Worm (Caenorhabditis elegans) whole organism, midembryonic: ENCODE measurements around the gene srsx-5.

Source experiments
- T22C8.4 ChIP-seq: fragments of 200-800 bp; sonication (Bioruptor generic); IDR thresholded peaks from 2 replicates; pipeline ENCODE4 v1.3.6; 2022; ENCODE audit warnings: missing genetic modification characterization, missing compliant biosample characterization
- cog-1 ChIP-seq: sonication (generic microtip); optimal IDR thresholded peaks from 2 replicates; lab custom pipeline; 2016; ENCODE audit warnings: missing genetic modification characterization, missing compliant biosample characterization
- flt-1 ChIP-seq: fragments of 200-800 bp; sonication (Bioruptor generic); IDR thresholded peaks from 2 replicates; pipeline ENCODE4 v1.3.6; 2022; ENCODE audit warnings: missing genetic modification characterization, missing compliant biosample characterization
- klf-2 ChIP-seq: fragments of 200-800 bp; sonication (Bioruptor generic); conservative IDR thresholded peaks from 2 replicates; pipeline ENCODE4 v1.3.6; 2022; ENCODE audit warnings: missing genetic modification reagents, missing genetic modification characterization, missing compliant biosample characterization
- med-1 ChIP-seq: sonication (generic microtip); optimal IDR thresholded peaks from 2 replicates; lab custom pipeline; 2017; ENCODE audit warnings: missing genetic modification characterization, mild to moderate bottlenecking, missing compliant biosample characterization, antibody characterized with exemption, missing genetic modification reagents; ENCODE audit not compliant: insufficient read depth
- ref-1 ChIP-seq: fragments of 200-800 bp; sonication (Bioruptor generic); conservative IDR thresholded peaks from 2 replicates; pipeline ENCODE4 v1.3.6; 2022; ENCODE audit warnings: missing genetic modification reagents, missing genetic modification characterization, missing compliant biosample characterization
- tab-1 ChIP-seq: fragments of 200-800 bp; sonication (Bioruptor generic); IDR thresholded peaks from 2 replicates; pipeline ENCODE4 v1.3.6; 2022; ENCODE audit warnings: missing genetic modification characterization, missing compliant biosample characterization
- ztf-23 ChIP-seq: fragments of 200-800 bp; sonication (Bioruptor generic); IDR thresholded peaks from 2 replicates; pipeline ENCODE4 v1.3.6; 2022; ENCODE audit warnings: missing genetic modification reagents, missing genetic modification characterization, missing compliant biosample characterization
- ztf-29 ChIP-seq: fragments of 200-800 bp; sonication (Bioruptor generic); IDR thresholded peaks from 2 replicates; pipeline ENCODE4 v1.3.6; 2022; ENCODE audit warnings: missing genetic modification reagents, missing genetic modification characterization, missing compliant biosample characterization

Gene srsx-5

DNA sequence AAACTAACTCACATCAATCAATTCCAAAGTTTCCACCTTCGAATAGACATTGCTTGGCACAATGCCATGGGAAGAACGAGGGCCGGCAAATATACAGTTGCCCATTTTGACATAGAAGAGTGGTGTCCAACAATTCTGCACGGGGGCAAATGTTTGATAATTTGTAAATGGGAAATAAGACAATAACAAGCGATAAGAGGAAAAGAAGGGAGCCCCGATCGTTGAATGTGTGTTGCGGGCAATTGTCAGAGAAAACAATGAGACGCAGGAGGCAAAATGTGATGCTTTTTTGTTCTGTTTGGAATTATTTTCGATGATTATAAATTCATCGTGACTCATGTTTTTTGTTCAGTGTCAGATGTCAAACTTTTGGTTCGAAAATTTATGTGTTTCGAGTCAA, 27.5 kb downstream of the srsx-5 start, which contains the start of gene pals-34:
Gene pals-34, minus strand, starts transcription at position 280 of the 400 bp plus-strand sequence.
- TF ChIP-seq klf-2 (GFP tag; lab: Robert Waterston, UW), result no peak
- TF ChIP-seq med-1 (GFP tag; lab: Kevin White, UChicago), result no peak
- no peak for TF ChIP-seq cog-1
- no peak for TF ChIP-seq ztf-23 (GFP tag; lab: Robert Waterston, UW)
- TF ChIP-seq ztf-29 (GFP tag; lab: Robert Waterston, UW), result no peak
- TF ChIP-seq ref-1, result no peak
- TF ChIP-seq T22C8.4, result no peak
- no peak for TF ChIP-seq tab-1 (GFP tag; lab: Robert Waterston, UW)
- TF ChIP-seq flt-1 (GFP tag; lab: Robert Waterston, UW), result no peak

DNA sequence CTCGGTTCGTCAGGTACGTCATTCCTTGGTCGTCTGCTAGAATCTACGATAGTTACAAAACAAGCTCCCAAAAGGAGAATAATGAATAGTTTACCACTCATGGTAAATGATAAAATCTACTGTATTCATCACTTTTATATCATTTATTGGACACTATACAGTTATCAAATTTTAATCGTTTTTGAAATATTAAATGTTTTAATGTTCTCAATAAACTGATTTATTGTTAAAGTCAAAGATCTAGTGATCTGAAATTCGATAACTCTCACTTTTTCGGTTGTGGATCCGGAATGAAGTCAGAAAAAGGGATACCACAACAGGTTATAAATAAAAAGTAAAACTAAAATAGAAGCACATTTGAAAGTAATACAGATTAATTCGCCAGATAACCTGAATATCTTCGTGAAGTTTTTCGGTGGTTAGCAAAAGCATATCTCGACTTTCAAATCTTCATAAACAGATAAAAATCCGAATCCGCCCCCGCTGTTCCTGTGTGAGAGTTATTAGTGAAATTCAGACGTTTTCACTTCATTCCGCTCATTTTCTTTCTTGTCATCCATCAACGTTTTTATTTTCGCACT, 30.1 kb downstream of the srsx-5 start, which contains the start of the genes clec-217 and F26D11.2:
Gene clec-217, minus strand, starts transcription at position 101 of the 581 bp plus-strand sequence.
Gene F26D11.2, plus strand, starts transcription at position 531 of the 581 bp plus-strand sequence.
- TF ChIP-seq ref-1 (no peak), klf-2 (GFP tag; lab: Robert Waterston, UW) (no peak), ztf-23 (GFP tag; lab: Robert Waterston, UW) (no peak), med-1 (GFP tag; lab: Kevin White, UChicago) (no peak), cog-1 (no peak), tab-1 (GFP tag; lab: Robert Waterston, UW) (no peak), T22C8.4 (no peak), flt-1 (GFP tag; lab: Robert Waterston, UW) (no peak), ztf-29 (GFP tag; lab: Robert Waterston, UW) (no peak)

DNA sequence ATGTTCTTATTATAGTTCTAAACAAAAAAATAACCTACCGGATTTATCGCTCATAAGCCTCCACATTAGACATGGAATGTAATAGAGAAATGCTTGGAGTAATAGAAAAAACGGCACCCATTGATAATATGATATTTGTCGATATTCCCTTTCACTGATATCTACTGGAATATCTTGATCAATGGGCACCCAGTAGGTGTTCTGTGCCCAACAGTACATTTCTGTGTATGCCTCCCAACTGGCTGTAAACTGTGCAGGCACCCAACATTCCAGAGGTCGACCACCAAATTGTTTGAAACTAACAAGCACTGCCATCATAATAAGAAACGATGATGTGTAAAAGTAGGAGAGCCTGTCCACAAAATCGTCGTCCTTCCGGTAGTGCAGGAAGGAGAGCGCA, 35.7 kb downstream of the srsx-5 start:
- TF ChIP-seq ztf-23 (GFP tag; lab: Robert Waterston, UW) (no peak), T22C8.4 (no peak), flt-1 (GFP tag; lab: Robert Waterston, UW) (no peak), tab-1 (GFP tag; lab: Robert Waterston, UW) (no peak), klf-2 (GFP tag; lab: Robert Waterston, UW) (no peak), med-1 (GFP tag; lab: Kevin White, UChicago) (no peak), ref-1 (no peak), cog-1 (no peak), ztf-29 (GFP tag; lab: Robert Waterston, UW) (no peak)

DNA sequence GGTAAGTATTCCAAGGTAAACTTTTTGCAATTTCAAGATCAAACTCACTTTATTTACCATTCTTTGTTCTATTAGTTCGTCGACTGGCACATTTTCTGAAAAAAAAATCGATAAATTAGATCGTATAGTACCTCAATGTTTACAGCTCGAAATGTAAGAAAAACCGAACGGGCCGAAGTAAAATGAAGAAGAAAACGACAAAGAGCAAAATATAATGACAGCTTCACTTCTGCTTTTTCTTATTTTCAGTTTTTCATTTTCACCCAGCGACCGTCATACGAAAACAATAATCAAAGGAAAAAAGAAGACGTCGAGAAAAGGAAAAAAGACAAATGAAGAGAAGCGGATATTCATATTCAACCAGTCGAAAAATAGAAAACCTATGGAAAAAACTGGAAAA, 40.3 kb downstream of the srsx-5 start, which contains the start of gene che-7:
Gene che-7, minus strand, starts transcription at position 101 of the 400 bp plus-strand sequence.
- TF ChIP-seq T22C8.4, result peak; percentile 39; the same call in 1 of the 2 replicates
- no peak for TF ChIP-seq ztf-29 (GFP tag; lab: Robert Waterston, UW)

DNA sequence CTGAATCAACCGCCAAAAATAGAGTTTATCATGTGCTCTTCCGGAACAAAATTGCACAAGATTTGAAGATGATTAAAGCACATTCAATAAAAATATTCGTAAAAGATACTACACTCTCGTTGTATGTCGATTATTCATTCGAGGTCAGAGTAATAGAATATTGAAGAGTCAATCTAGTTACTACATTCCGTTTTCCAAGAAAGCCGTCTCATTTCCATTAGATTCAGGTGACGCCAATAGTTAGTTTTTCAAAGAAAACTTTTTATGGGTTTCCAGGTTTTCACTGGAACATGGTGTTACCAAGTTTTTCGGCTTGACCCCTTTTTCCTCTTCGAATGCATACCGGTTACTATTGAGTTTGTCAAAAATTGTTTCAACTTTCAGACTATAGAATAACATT, 41.8 kb downstream of the srsx-5 start:
- no peak for TF ChIP-seq cog-1
- TF ChIP-seq flt-1 (GFP tag; lab: Robert Waterston, UW), result no peak
- TF ChIP-seq tab-1 (GFP tag; lab: Robert Waterston, UW), result no peak
- no peak for TF ChIP-seq T22C8.4
- TF ChIP-seq ref-1, result no peak
- no peak for TF ChIP-seq klf-2 (GFP tag; lab: Robert Waterston, UW)
- no peak for TF ChIP-seq ztf-23 (GFP tag; lab: Robert Waterston, UW)
- no peak for TF ChIP-seq med-1 (GFP tag; lab: Kevin White, UChicago)
- no peak for TF ChIP-seq ztf-29 (GFP tag; lab: Robert Waterston, UW)

DNA sequence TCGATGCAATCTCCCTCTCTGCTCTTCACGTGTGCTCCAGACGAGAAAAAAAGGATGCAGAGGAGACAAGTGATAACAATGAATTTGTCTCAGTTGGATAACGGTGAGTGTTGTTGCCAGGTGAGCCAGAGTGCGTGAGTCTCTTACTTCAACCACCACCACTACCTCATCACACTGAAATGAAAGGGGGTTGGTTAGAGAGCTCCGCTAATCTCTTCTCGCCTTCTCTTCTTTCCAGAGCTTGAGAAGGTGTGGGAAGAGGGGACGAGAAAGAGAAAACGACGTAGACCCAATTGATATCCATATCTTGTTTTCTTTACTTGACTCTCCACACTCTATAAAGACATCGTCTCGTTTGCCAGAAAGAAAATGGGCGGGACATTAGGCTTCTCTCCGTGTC, 42.6 kb downstream of the srsx-5 start:
- TF ChIP-seq ref-1 (no peak), T22C8.4 (no peak), flt-1 (GFP tag; lab: Robert Waterston, UW) (no peak), klf-2 (GFP tag; lab: Robert Waterston, UW) (no peak), ztf-29 (GFP tag; lab: Robert Waterston, UW) (no peak), ztf-23 (GFP tag; lab: Robert Waterston, UW) (no peak), cog-1 (no peak), tab-1 (GFP tag; lab: Robert Waterston, UW) (no peak), med-1 (GFP tag; lab: Kevin White, UChicago) (no peak)

DNA sequence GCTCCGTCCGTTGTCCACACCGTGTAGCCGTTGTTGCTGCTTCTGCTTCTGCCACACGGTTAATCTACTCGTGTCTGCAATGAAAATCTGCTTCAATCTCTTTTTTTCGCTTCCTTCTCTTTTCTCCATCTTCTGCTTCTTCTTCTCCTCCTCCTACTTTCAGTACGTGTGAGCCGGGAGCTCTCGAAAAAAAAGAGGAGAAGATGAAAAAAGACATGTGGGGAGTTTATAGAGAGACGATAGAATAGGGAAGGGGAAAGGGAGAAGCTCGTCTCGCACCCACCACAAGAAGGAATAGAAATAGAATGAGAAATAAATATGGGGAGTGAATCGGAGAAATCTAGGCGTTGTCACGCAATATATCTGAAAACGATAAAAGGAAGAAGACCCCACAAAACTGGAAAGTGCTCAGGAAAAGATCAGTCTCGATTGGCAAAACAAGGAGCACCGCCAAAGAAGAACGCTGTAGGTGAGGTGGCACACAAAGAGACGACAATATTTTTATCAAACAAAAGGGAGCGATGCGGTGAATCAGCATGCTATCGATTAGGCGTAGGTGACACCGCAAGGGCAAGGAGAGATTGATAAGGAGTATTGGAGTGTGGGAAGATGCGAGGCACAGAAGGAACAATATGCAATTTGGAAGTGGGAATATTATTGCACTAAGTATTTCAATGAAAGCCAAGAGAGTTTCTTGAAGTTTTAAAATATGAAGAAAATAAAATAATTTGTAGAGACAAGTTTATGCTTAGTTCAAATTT, 49.1 kb downstream of the srsx-5 start, which contains the start of gene let-413:
Gene let-413, minus strand, starts transcription at position 76 of the 761 bp plus-strand sequence.
- no peak for TF ChIP-seq klf-2 (GFP tag; lab: Robert Waterston, UW)
- no peak for TF ChIP-seq tab-1 (GFP tag; lab: Robert Waterston, UW)
- no peak for TF ChIP-seq ztf-23 (GFP tag; lab: Robert Waterston, UW)
- TF ChIP-seq ztf-29 (GFP tag; lab: Robert Waterston, UW), result no peak
- TF ChIP-seq ref-1, result no peak
- TF ChIP-seq cog-1, result no peak
- TF ChIP-seq T22C8.4, result no peak
- TF ChIP-seq med-1 (GFP tag; lab: Kevin White, UChicago), result no peak
- TF ChIP-seq flt-1 (GFP tag; lab: Robert Waterston, UW), result no peak

DNA sequence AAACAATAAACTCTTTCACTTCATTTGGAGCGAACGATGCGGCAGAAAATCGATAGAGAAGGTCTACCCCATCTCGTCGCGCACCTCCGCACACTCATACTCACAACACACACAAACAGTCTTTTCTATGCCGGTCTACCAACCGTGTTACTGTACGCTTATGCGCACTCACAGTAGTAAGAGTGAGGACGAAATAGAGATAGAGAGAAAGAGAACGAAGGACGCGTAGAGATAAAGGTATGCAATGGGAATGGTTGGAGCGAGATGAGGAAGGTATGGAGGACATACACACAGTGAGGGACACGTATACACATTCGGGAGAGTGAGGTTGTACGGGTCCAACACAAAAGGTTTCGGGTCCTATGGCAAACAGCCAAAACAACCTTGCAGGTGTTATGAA, 50.0 kb downstream of the srsx-5 start:
- TF ChIP-seq flt-1 (GFP tag; lab: Robert Waterston, UW) (peak; percentile 24; the same call in 1 of the 2 replicates), klf-2 (GFP tag; lab: Robert Waterston, UW) (no peak), T22C8.4 (peak; percentile 55; the same call in 1 of the 2 replicates), ztf-23 (GFP tag; lab: Robert Waterston, UW) (0 out of 2 replicates have a peak, but pooled peaks have one; percentile 30), cog-1 (peak; percentile 14)
